Worm (Caenorhabditis elegans): ENCODE data around the gene T02H6.3.
A peak's percentile ranks its signal among the peaks of the same experiment; 100 is the strongest.

- TF ChIP-seq cog-1 (tag; optimal IDR thresholded peaks at IDR 0.05) (no peak), flt-1 (GFP tag; IDR thresholded peaks at IDR 0.05) (no peak), ztf-29 (GFP tag; IDR thresholded peaks at IDR 0.05) (0 out of 2 replicates have a peak, but pooled peaks have one; percentile 20), T22C8.4 (GFP tag; IDR thresholded peaks at IDR 0.05) (no peak), ztf-23 (GFP tag; IDR thresholded peaks at IDR 0.05) (no peak)
Observed at ce11 chrII:643733-644132, 47.9 kb upstream of the T02H6.3 start.

Measured in whole organism, midembryonic.